Worm (Caenorhabditis elegans) whole organism, young adult: ENCODE measurements around the gene Y66D12A.6.
A peak's percentile ranks its signal among the peaks of the same experiment; 100 is the strongest.

Source experiments
- B0035.1 ChIP-seq: sonication (generic microtip); optimal IDR thresholded peaks from 2 replicates; lab custom pipeline; 2016; ENCODE audit warnings: missing genetic modification characterization, mild to moderate bottlenecking, missing compliant biosample characterization, missing genotype, missing genetic modification reagents
- C06A6.2 ChIP-seq: fragments of 200-800 bp; sonication (Bioruptor generic); conservative IDR thresholded peaks from 2 replicates; pipeline ENCODE4 v1.3.6; 2022; ENCODE audit warnings: missing genetic modification characterization, missing compliant biosample characterization
- C17E4.6 ChIP-seq: fragments of 200-800 bp; sonication (Bioruptor generic); IDR thresholded peaks from 2 replicates; pipeline ENCODE4 v1.3.6; 2022; ENCODE audit warnings: missing genetic modification reagents, missing genetic modification characterization, missing compliant biosample characterization
- D2030.7 ChIP-seq: fragments of 200-800 bp; sonication (Bioruptor generic); IDR thresholded peaks from 2 replicates; pipeline ENCODE4 v1.3.6; 2022; ENCODE audit warnings: missing genetic modification reagents, missing genetic modification characterization, missing compliant biosample characterization
- F22D6.2 ChIP-seq: sonication (generic microtip); optimal IDR thresholded peaks from 2 replicates; lab custom pipeline; 2016; ENCODE audit warnings: mild to moderate bottlenecking, missing genetic modification characterization, missing compliant biosample characterization
- F33H1.4 ChIP-seq: fragments of 200-800 bp; sonication (Bioruptor generic); IDR thresholded peaks from 2 replicates; pipeline ENCODE4 v1.3.6; 2022; ENCODE audit warnings: missing genetic modification reagents, missing genetic modification characterization, missing compliant biosample characterization
- F57A8.1 ChIP-seq: fragments of 200-800 bp; sonication (Bioruptor generic); optimal IDR thresholded peaks from 2 replicates; lab custom pipeline; 2018; ENCODE audit warnings: mild to moderate bottlenecking, missing genetic modification characterization, moderate library complexity, missing compliant biosample characterization
- T07F8.4 ChIP-seq: sonication (generic microtip); optimal IDR thresholded peaks from 2 replicates; lab custom pipeline; 2016; ENCODE audit warnings: mild to moderate bottlenecking, missing genetic modification characterization, moderate library complexity, missing compliant biosample characterization
- T26A5.8 ChIP-seq: sonication (generic microtip); optimal IDR thresholded peaks from 2 replicates; lab custom pipeline; 2016; ENCODE audit warnings: missing genetic modification characterization, missing compliant biosample characterization
- ZK185.1 ChIP-seq: sonication (generic microtip); optimal IDR thresholded peaks from 2 replicates; lab custom pipeline; 2016; ENCODE audit warnings: mild to moderate bottlenecking, missing genetic modification characterization, missing compliant biosample characterization; ENCODE audit not compliant: poor library complexity, severe bottlenecking
- aptf-2 ChIP-seq: fragments of 200-800 bp; sonication (Bioruptor generic); conservative IDR thresholded peaks from 2 replicates; pipeline ENCODE4 v1.3.6; 2022; ENCODE audit warnings: missing genetic modification reagents, missing genetic modification characterization, missing compliant biosample characterization
- aptf-3 ChIP-seq: fragments of 200-800 bp; sonication (Bioruptor generic); IDR thresholded peaks from 2 replicates; pipeline ENCODE4 v1.3.6; 2022; ENCODE audit warnings: missing genetic modification characterization, missing compliant biosample characterization
- bed-2 ChIP-seq: fragments of 200-800 bp; sonication (Bioruptor generic); IDR thresholded peaks from 2 replicates; pipeline ENCODE4 v1.3.6; 2022; ENCODE audit warnings: missing genetic modification reagents, missing genetic modification characterization, missing compliant biosample characterization
- ceh-27 ChIP-seq: fragments of 200-800 bp; sonication (Bioruptor generic); optimal IDR thresholded peaks from 2 replicates; lab custom pipeline; 2018; ENCODE audit warnings: mild to moderate bottlenecking, missing genetic modification characterization, moderate library complexity, missing compliant biosample characterization
- ceh-79 ChIP-seq: sonication (generic microtip); optimal IDR thresholded peaks from 2 replicates; lab custom pipeline; 2017; ENCODE audit warnings: mild to moderate bottlenecking, missing genetic modification characterization, missing compliant biosample characterization
- ceh-91 ChIP-seq: fragments of 200-800 bp; sonication (Bioruptor generic); IDR thresholded peaks from 2 replicates; pipeline ENCODE4 v1.3.6; 2022; ENCODE audit warnings: missing genetic modification reagents, missing genetic modification characterization, missing compliant biosample characterization
- die-1 ChIP-seq: sonication (generic microtip); optimal IDR thresholded peaks from 2 replicates; lab custom pipeline; 2016; ENCODE audit warnings: missing genotype, mild to moderate bottlenecking, missing genetic modification characterization, missing compliant biosample characterization
- dox-1 ChIP-seq: fragments of 200-800 bp; sonication (Bioruptor generic); IDR thresholded peaks from 2 replicates; pipeline ENCODE4 v1.3.6; 2022; ENCODE audit warnings: missing genetic modification reagents, missing genetic modification characterization, missing compliant biosample characterization
- egrh-3 ChIP-seq: fragments of 200-800 bp; sonication (Bioruptor generic); IDR thresholded peaks from 2 replicates; pipeline ENCODE4 v1.3.6; 2022; ENCODE audit warnings: missing genetic modification reagents, missing genetic modification characterization, missing compliant biosample characterization
- hlh-26 ChIP-seq: fragments of 200-800 bp; sonication (Bioruptor generic); conservative IDR thresholded peaks from 2 replicates; pipeline ENCODE4 v1.3.6; 2022; ENCODE audit warnings: missing genetic modification reagents, missing genetic modification characterization, missing compliant biosample characterization
- hsf-1 ChIP-seq: fragments of 200-800 bp; sonication (Bioruptor generic); IDR thresholded peaks from 2 replicates; pipeline ENCODE4 v1.3.6; 2022; ENCODE audit warnings: missing genetic modification reagents, missing genetic modification characterization, missing compliant biosample characterization
- let-526 ChIP-seq: fragments of 200-800 bp; sonication (Bioruptor generic); IDR thresholded peaks from 2 replicates; pipeline ENCODE4 v1.3.6; 2022; ENCODE audit warnings: missing genetic modification reagents, missing genetic modification characterization, missing compliant biosample characterization
- lin-26 ChIP-seq: fragments of 200-800 bp; sonication (Bioruptor generic); IDR thresholded peaks from 2 replicates; pipeline ENCODE4 v1.3.6; 2022; ENCODE audit warnings: missing genetic modification reagents, missing genetic modification characterization, missing compliant biosample characterization
- lin-35 ChIP-seq, 3 experiments: fragments of 150-350 bp in 2 of 3; sonication (generic microtip) in 1 of 3; optimal IDR thresholded peaks; 2 replicates each; lab custom pipeline; 2014 to 2018; ENCODE audit warnings: missing biosample characterization in 3 of 3, missing genetic modification characterization in 3 of 3, missing genetic modification reagents in 3 of 3
- madf-8 ChIP-seq: fragments of 200-800 bp; sonication (Bioruptor generic); conservative IDR thresholded peaks from 2 replicates; pipeline ENCODE4 v1.3.6; 2022; ENCODE audit warnings: missing genetic modification reagents, missing genetic modification characterization, missing compliant biosample characterization
- mel-28 ChIP-seq: sonication (generic microtip); optimal IDR thresholded peaks from 2 replicates; lab custom pipeline; 2016; ENCODE audit warnings: borderline replicate concordance, mild to moderate bottlenecking, missing genetic modification characterization, missing compliant biosample characterization
- nfya-2 ChIP-seq: fragments of 200-800 bp; sonication (Bioruptor generic); IDR thresholded peaks from 2 replicates; pipeline ENCODE4 v1.3.6; 2022; ENCODE audit warnings: missing genetic modification reagents, missing genetic modification characterization, missing compliant biosample characterization
- nhr-120 ChIP-seq: fragments of 200-800 bp; sonication (Bioruptor generic); IDR thresholded peaks from 2 replicates; pipeline ENCODE4 v1.3.6; 2022; ENCODE audit warnings: missing genetic modification characterization, missing compliant biosample characterization
- nhr-179 ChIP-seq: sonication (generic microtip); optimal IDR thresholded peaks from 2 replicates; lab custom pipeline; 2016; ENCODE audit warnings: mild to moderate bottlenecking, missing genetic modification characterization, missing compliant biosample characterization
- nhr-80 ChIP-seq: sonication (generic microtip); optimal IDR thresholded peaks from 2 replicates; lab custom pipeline; 2016; ENCODE audit warnings: missing genetic modification characterization, missing compliant biosample characterization
- nhr-90 ChIP-seq: sonication (generic microtip); optimal IDR thresholded peaks from 2 replicates; lab custom pipeline; 2016; ENCODE audit warnings: missing genotype, mild to moderate bottlenecking, missing genetic modification characterization, missing compliant biosample characterization
- pha-4 ChIP-seq: fragments of 150-350 bp; sonication (generic microtip); optimal IDR thresholded peaks from 2 replicates; lab custom pipeline; 2014; ENCODE audit warnings: missing biosample characterization, missing genetic modification reagents, missing genetic modification characterization
- rcor-1 ChIP-seq: fragments of 200-800 bp; sonication (Bioruptor generic); IDR thresholded peaks from 2 replicates; pipeline ENCODE4 v1.3.6; 2022; ENCODE audit warnings: missing genetic modification reagents, missing genetic modification characterization, missing compliant biosample characterization
- repo-1 ChIP-seq: sonication (generic microtip); optimal IDR thresholded peaks from 2 replicates; lab custom pipeline; 2017; ENCODE audit warnings: mild to moderate bottlenecking, missing genetic modification characterization, missing compliant biosample characterization
- rpc-1 ChIP-seq, 2 experiments: fragments of 150-350 bp in 1 of 2; sonication (generic microtip) in 1 of 2; optimal IDR thresholded peaks; 2 replicates each; lab custom pipeline; 2014 to 2018; ENCODE audit warnings: missing biosample characterization in 1 of 2, missing genetic modification characterization in 1 of 2, missing genetic modification reagents in 1 of 2, missing genotype in 1 of 2
- sdz-38 ChIP-seq: sonication (generic microtip); optimal IDR thresholded peaks from 2 replicates; lab custom pipeline; 2016; ENCODE audit warnings: missing genotype, missing genetic modification characterization, missing compliant biosample characterization
- snpc-1.3 ChIP-seq: sonication (generic microtip); optimal IDR thresholded peaks from 2 replicates; lab custom pipeline; 2017; ENCODE audit warnings: missing genetic modification characterization, mild to moderate bottlenecking, missing compliant biosample characterization, antibody characterized with exemption, moderate library complexity, missing genotype, missing genetic modification reagents; ENCODE audit not compliant: insufficient read depth
- snpc-3.4 ChIP-seq: sonication (generic microtip); optimal IDR thresholded peaks from 2 replicates; lab custom pipeline; 2017; ENCODE audit warnings: missing genetic modification characterization, mild to moderate bottlenecking, missing compliant biosample characterization, antibody characterized with exemption, moderate library complexity, missing genotype, missing genetic modification reagents
- unc-130 ChIP-seq: sonication (generic microtip); optimal IDR thresholded peaks from 2 replicates; lab custom pipeline; 2016; ENCODE audit warnings: missing genetic modification reagents, missing genetic modification characterization, missing compliant biosample characterization
- zfh-2 ChIP-seq: fragments of 200-800 bp; sonication (Bioruptor generic); conservative IDR thresholded peaks from 2 replicates; pipeline ENCODE4 v1.3.6; 2022; ENCODE audit warnings: missing genetic modification reagents, missing genetic modification characterization, missing compliant biosample characterization
- zim-3 ChIP-seq: sonication (generic microtip); optimal IDR thresholded peaks from 2 replicates; lab custom pipeline; 2017; ENCODE audit warnings: mild to moderate bottlenecking, missing genetic modification characterization, moderate library complexity, missing compliant biosample characterization
- ztf-28 ChIP-seq: fragments of 200-800 bp; sonication (Bioruptor generic); IDR thresholded peaks from 2 replicates; pipeline ENCODE4 v1.3.6; 2022; ENCODE audit warnings: missing genetic modification reagents, missing genetic modification characterization, missing compliant biosample characterization
- ztf-3 ChIP-seq: fragments of 200-800 bp; sonication (Bioruptor generic); optimal IDR thresholded peaks from 2 replicates; lab custom pipeline; 2018; ENCODE audit warnings: mild to moderate bottlenecking, missing genetic modification characterization, missing compliant biosample characterization
- ztf-6 ChIP-seq: fragments of 200-800 bp; sonication (Bioruptor generic); IDR thresholded peaks from 2 replicates; pipeline ENCODE4 v1.3.6; 2022; ENCODE audit warnings: missing genetic modification reagents, missing genetic modification characterization, missing compliant biosample characterization

Y66D12A.6 gene

DNA sequence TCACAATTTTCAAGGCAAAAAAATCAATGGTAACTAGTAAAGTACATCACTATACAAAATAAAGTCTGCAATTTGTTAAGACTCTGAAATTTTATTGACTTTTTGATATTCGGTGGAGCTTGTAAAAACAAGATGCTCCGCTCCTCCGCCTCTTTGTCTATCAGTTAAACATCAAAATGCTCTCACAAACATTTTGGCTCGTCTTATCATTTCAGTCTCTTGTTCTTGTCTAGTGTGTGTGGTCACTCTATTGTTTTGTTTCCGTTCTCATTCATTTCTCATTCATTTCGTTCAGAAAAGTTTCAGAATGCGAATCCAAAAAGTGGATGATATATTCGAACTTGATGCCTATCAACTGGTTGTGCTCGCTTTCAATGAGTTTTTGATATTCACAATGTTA lies 33.1 kb downstream of the Y66D12A.6 start, which contains the start of gene Y66D12A.13:
Gene Y66D12A.13 (plus strand): TSS at position 301 of the 400 bp plus-strand sequence.
- TF ChIP-seq nhr-80, result peak; percentile 29
- no peak for TF ChIP-seq zim-3 (tag; lab: Kevin White, UChicago)

DNA sequence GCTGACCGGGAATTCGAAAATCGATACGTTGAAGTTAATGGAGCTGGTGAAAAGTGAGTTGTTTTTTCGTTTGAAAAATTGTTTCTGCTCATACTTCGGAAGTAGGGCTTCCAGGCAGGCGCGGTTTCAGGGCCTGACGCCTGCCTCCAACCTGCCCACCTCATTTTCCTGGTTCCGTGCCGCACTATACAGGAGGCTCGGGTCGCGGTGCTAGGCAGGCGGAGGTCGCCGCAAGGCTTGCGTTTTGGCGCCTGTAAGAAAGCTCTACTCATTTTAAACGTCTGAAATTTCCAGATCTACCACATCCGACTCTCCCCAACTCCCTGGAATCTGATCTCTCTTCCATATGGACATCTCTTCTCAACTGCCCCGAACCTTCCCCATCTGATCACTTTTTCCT lies 36.3 kb downstream of the Y66D12A.6 start:
- TF ChIP-seq ztf-28 (no peak), T26A5.8 (tag; lab: Kevin White, UChicago) (no peak), T07F8.4 (tag; lab: Kevin White, UChicago) (no peak), ceh-79 (no peak), pha-4 (tag; lab: Kevin White, UChicago) (no peak), zfh-2 (GFP tag; lab: Robert Waterston, UW) (peak; percentile 74; the same call in 1 of the 2 replicates), nfya-2 (no peak), rcor-1 (GFP tag; lab: Robert Waterston, UW) (no peak), ztf-6 (GFP tag; lab: Robert Waterston, UW) (no peak), nhr-90 (tag; lab: Kevin White, UChicago) (no peak), F33H1.4 (no peak), lin-35 (GFP tag; optimal IDR thresholded peaks at IDR 0.05; lab: Kevin White, UChicago) (no peak), nhr-179 (tag; lab: Kevin White, UChicago) (no peak), egrh-3 (GFP tag; lab: Robert Waterston, UW) (peak; percentile 48; the same call in 1 of the 2 replicates), rpc-1 (optimal IDR thresholded peaks at IDR 0.05; lab: Kevin White, UChicago) (no peak), rpc-1 (tag; optimal IDR thresholded peaks at IDR 0.05; lab: Kevin White, UChicago) (no peak), F57A8.1 (GFP tag; lab: Kevin White, UChicago) (no peak)

DNA sequence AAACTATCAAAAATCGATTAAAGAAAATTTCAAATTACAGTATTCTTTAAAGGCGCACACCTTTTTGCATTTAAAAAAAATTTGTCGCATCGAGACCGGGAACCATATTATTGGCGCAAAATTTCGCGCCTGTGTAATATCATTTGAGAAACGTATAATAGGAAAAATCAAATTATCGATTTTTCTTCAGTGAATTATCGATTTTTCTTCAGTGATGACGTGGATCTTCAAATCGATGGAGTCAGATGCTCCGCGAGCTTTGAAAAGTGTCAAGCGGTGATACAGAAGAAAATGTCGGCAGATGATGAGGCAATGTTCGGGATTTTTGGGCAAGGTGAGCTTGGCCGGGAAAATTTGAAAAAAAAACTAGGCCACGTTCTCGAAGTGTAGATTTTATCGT lies 45.7 kb downstream of the Y66D12A.6 start:
- TF ChIP-seq ceh-27 (GFP tag; lab: Kevin White, UChicago) (no peak), bed-2 (GFP tag; lab: Robert Waterston, UW) (no peak), C17E4.6 (GFP tag; lab: Robert Waterston, UW) (no peak)

DNA sequence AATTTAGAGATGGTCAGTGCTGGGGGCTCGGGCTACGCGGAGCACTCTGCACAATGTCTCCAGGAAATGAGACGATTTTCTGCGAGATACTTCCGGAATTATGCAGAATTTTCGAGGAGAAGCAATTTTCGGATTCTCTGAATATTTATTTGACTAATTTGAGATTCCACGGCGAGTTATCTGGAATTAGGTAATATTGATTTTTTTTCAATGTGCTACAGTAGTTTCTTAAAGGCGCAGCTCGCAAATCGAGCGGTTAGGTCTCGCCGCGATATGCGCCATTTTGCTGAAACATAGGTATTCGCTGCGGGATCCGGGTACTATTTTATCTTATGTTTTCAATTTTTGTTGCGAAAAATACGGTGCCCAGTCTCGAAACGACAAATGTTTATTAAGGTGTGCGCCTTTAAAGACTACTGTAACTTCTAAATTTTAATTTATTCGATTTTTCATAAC lies 46.5 kb downstream of the Y66D12A.6 start, which contains the start of gene nrps-1:
Gene nrps-1 (plus strand): TSS at position 51 of the 456 bp plus-strand sequence.
- TF ChIP-seq egrh-3 (GFP tag; lab: Robert Waterston, UW), result no peak
- TF ChIP-seq repo-1 (tag; lab: Kevin White, UChicago), result no peak
- no peak for TF ChIP-seq ceh-27 (GFP tag; lab: Kevin White, UChicago)
- TF ChIP-seq F22D6.2, result no peak
- TF ChIP-seq unc-130, result no peak
- TF ChIP-seq sdz-38, result no peak
- TF ChIP-seq lin-26 (GFP tag; lab: Robert Waterston, UW), result no peak
- no peak for TF ChIP-seq nhr-120
- no peak for TF ChIP-seq hsf-1 (GFP tag; lab: Robert Waterston, UW)
- TF ChIP-seq hlh-26, result no peak
- no peak for TF ChIP-seq let-526 (GFP tag; lab: Robert Waterston, UW)
- 0 out of 2 replicates have a peak, but pooled peaks have one; percentile 16 for TF ChIP-seq madf-8 (GFP tag; lab: Robert Waterston, UW)
- TF ChIP-seq D2030.7 (GFP tag; lab: Robert Waterston, UW), result no peak
- no peak for TF ChIP-seq C06A6.2
- TF ChIP-seq die-1 (tag; lab: Kevin White, UChicago), result no peak
- no peak for TF ChIP-seq snpc-3.4 (tag; lab: Kevin White, UChicago)
- no peak for TF ChIP-seq aptf-3
- TF ChIP-seq mel-28 (tag; lab: Kevin White, UChicago), result no peak
- 0 out of 2 replicates have a peak, but pooled peaks have one; percentile 15 for TF ChIP-seq ceh-91 (GFP tag; lab: Robert Waterston, UW)
- TF ChIP-seq aptf-2 (GFP tag; lab: Robert Waterston, UW), result no peak
- no peak for TF ChIP-seq snpc-1.3 (tag; lab: Kevin White, UChicago)
- peak; percentile 29; the same call in 1 of the 2 replicates for TF ChIP-seq dox-1 (GFP tag; lab: Robert Waterston, UW)
- TF ChIP-seq ztf-3 (GFP tag; lab: Kevin White, UChicago), result no peak
- TF ChIP-seq B0035.1 (tag; lab: Kevin White, UChicago), result no peak
- TF ChIP-seq ZK185.1 (tag; lab: Kevin White, UChicago), result no peak
